Fruit fly (Drosophila melanogaster) S2 (cell line): ENCODE results near the gene CG18404.
A peak's percentile ranks its signal among the peaks of the same experiment; 100 is the strongest.

Experiments used
- CG8478 ChIP-seq: fragments of >200 bp; optimal IDR thresholded peaks from 2 replicates; lab custom pipeline; 2018
- CTCF ChIP-seq, 2 experiments: fragments of >200 bp; optimal IDR thresholded peaks; 2 replicates each; lab custom pipeline; 2018

The CG18404 gene

dm6 chr3R:30259561-30259960, 6.6 kb downstream of the CG18404 start:
- no peak for TF ChIP-seq CG8478 (lab: Kevin White, UChicago)
- TF ChIP-seq CTCF (optimal IDR thresholded peaks at IDR 0.05; lab: Kevin White, UChicago) = no peak

dm6 chr3R:30261838-30262237, 8.9 kb downstream of the CG18404 start:
- TF ChIP-seq CG8478 (lab: Kevin White, UChicago) = no peak
- TF ChIP-seq CTCF (optimal IDR thresholded peaks at IDR 0.05; lab: Kevin White, UChicago) = no peak

dm6 chr3R:30263708-30264107, 10.7 kb downstream of the CG18404 start:
- TF ChIP-seq CG8478 (lab: Kevin White, UChicago) (no peak), CTCF (optimal IDR thresholded peaks at IDR 0.05; lab: Kevin White, UChicago) (no peak)

dm6 chr3R:30264671-30265282, 11.8 kb downstream of the CG18404 start:
- TF ChIP-seq CTCF (optimal IDR thresholded peaks at IDR 0.05; lab: Kevin White, UChicago) = no peak
- TF ChIP-seq CG8478 (lab: Kevin White, UChicago) = no peak

- TF ChIP-seq CTCF (optimal IDR thresholded peaks at IDR 0.05; lab: Kevin White, UChicago) (no peak), CG8478 (lab: Kevin White, UChicago) (no peak)
Observed at dm6 chr3R:30265420-30265819, 12.4 kb downstream of the CG18404 start.

dm6 chr3R:30268733-30269132, 15.8 kb downstream of the CG18404 start:
- TF ChIP-seq CG8478 (lab: Kevin White, UChicago) = no peak

dm6 chr3R:30270318-30271119, 17.5 kb downstream of the CG18404 start:
- TF ChIP-seq CTCF (optimal IDR thresholded peaks at IDR 0.05; lab: Kevin White, UChicago) = no peak
- no peak for TF ChIP-seq CG8478 (lab: Kevin White, UChicago)

- TF ChIP-seq CTCF (optimal IDR thresholded peaks at IDR 0.05; lab: Kevin White, UChicago) (no peak), CG8478 (lab: Kevin White, UChicago) (no peak)
Observed at dm6 chr3R:30271120-30271467, 18.1 kb downstream of the CG18404 start.

- no peak for TF ChIP-seq CG8478 (lab: Kevin White, UChicago)
- TF ChIP-seq CTCF (optimal IDR thresholded peaks at IDR 0.05; lab: Kevin White, UChicago) = no peak
Observed at dm6 chr3R:30272176-30272857, 19.3 kb downstream of the CG18404 start.

- no peak for TF ChIP-seq CTCF (optimal IDR thresholded peaks at IDR 0.05; lab: Kevin White, UChicago)
- no peak for TF ChIP-seq CG8478 (lab: Kevin White, UChicago)
Observed at dm6 chr3R:30272858-30273379, 19.9 kb downstream of the CG18404 start.

dm6 chr3R:30273898-30274297, 20.9 kb downstream of the CG18404 start:
- TF ChIP-seq CG8478 (lab: Kevin White, UChicago) = no peak
- no peak for TF ChIP-seq CTCF (optimal IDR thresholded peaks at IDR 0.05; lab: Kevin White, UChicago)

dm6 chr3R:30275970-30276369, 23.0 kb downstream of the CG18404 start:
- TF ChIP-seq CTCF (optimal IDR thresholded peaks at IDR 0.05; lab: Kevin White, UChicago) (no peak), CG8478 (lab: Kevin White, UChicago) (no peak)

dm6 chr3R:30276482-30277282, 23.7 kb downstream of the CG18404 start:
- TF ChIP-seq CTCF (optimal IDR thresholded peaks at IDR 0.05; lab: Kevin White, UChicago) (no peak), CG8478 (lab: Kevin White, UChicago) (no peak)

- peak; percentile 21 to 34 for TF ChIP-seq CTCF (optimal IDR thresholded peaks at IDR 0.05; lab: Kevin White, UChicago)
- no peak for TF ChIP-seq CG8478 (lab: Kevin White, UChicago)
Observed at dm6 chr3R:30277700-30278099, 24.7 kb downstream of the CG18404 start, which contains the start of gene heca. Gene heca, plus strand, starts transcription at chr3R:30277932.
